Worm (Caenorhabditis elegans): ENCODE results near the gene C50B8.5.

- TF ChIP-seq hmbx-1 (tag; optimal IDR thresholded peaks at IDR 0.05) (no peak), hnd-1 (tag; optimal IDR thresholded peaks at IDR 0.05) (no peak), ama-1 (optimal IDR thresholded peaks at IDR 0.05) (no peak), ets-7 (tag; optimal IDR thresholded peaks at IDR 0.05) (no peak), tra-4 (tag; optimal IDR thresholded peaks at IDR 0.05) (no peak)
Measured at ce11 chrV:13566967-13567366, 13.8 kb upstream of the C50B8.5 start.
